Worm (Caenorhabditis elegans) whole organism, L1 larva: Measurements from ENCODE around the gene ver-3.

ENCODE experiments used
- aly-2 ChIP-seq: fragments of 150-350 bp; optimal IDR thresholded peaks from 2 replicates; lab custom pipeline; 2014; ENCODE audit warnings: missing biosample characterization, missing genetic modification characterization
- ceh-63 ChIP-seq: fragments of 200-800 bp; sonication (Bioruptor generic); optimal IDR thresholded peaks from 2 replicates; lab custom pipeline; 2018; ENCODE audit warnings: mild to moderate bottlenecking, missing genetic modification characterization, missing compliant biosample characterization
- nhr-237 ChIP-seq: fragments of 150-350 bp; optimal IDR thresholded peaks from 2 replicates; lab custom pipeline; 2014; ENCODE audit warnings: missing biosample characterization, missing genetic modification characterization
- sptf-1 ChIP-seq: fragments of 150-350 bp; optimal IDR thresholded peaks from 2 replicates; lab custom pipeline; 2014; ENCODE audit warnings: missing biosample characterization, missing genetic modification characterization
- sup-37 ChIP-seq: fragments of 200-800 bp; sonication (Bioruptor generic); optimal IDR thresholded peaks from 2 replicates; lab custom pipeline; 2018; ENCODE audit warnings: mild to moderate bottlenecking, missing genetic modification characterization, missing compliant biosample characterization
- zag-1 ChIP-seq: fragments of 150-350 bp; optimal IDR thresholded peaks from 2 replicates; lab custom pipeline; 2014; ENCODE audit warnings: missing biosample characterization, missing genetic modification characterization

DNA sequence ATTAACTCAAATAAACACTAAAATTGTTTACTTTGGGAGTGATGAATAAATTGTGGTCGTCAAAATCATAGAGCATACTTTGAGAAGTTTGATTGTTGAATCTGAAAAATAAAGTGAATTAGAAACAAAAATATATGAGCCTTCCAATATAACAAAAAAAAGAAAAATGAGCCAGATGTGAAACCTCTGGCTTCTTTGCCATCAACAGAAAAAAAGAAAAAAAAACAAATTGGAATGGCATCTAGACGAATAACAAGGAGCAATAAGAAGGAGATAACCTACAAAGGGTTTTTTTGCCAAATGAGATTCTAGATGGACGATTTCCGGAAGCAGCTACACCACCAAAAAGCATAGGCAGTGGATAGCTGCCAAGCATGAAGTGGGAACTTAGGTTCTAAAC, 18.3 kb downstream of the ver-3 start, which contains the start of gene F58A3.4:
- TF ChIP-seq aly-2 (tag; lab: Kevin White, UChicago) (no peak), sptf-1 (tag; lab: Kevin White, UChicago) (no peak), nhr-237 (tag; lab: Kevin White, UChicago) (no peak), ceh-63 (no peak), sup-37 (GFP tag; lab: Kevin White, UChicago) (no peak), zag-1 (tag; lab: Kevin White, UChicago) (no peak)
